Worm (Caenorhabditis elegans): ENCODE results near the gene sre-34.

DNA sequence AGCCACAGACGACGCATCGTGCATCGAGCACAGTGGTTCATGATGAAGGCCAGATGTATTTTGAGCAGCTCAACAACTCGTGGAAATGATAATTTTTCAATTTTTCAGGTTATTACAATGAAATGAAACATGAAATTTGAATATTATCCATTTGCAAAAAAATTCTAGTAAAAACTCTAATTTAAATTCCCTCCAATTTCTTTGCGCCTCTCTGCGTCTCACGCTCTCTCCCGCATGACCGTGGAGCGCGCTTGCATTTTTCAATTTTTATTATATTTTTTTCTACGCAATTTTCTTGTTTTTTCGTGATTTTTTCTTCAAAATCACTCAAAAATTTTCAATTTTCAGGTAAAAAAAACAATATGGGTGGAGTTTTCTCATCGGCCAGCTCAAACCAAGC lies 9.5 kb downstream of the sre-34 start, which contains the start of gene tag-281:
- TF ChIP-seq flt-1 (GFP tag; IDR thresholded peaks at IDR 0.05) (no peak), cog-1 (tag; optimal IDR thresholded peaks at IDR 0.05) (peak; percentile 48), ztf-23 (GFP tag; IDR thresholded peaks at IDR 0.05) (0 out of 2 replicates have a peak, but pooled peaks have one; percentile 44), klf-2 (GFP tag; conservative IDR thresholded peaks at IDR 0.05) (no peak)
